Worm (Caenorhabditis elegans) whole organism, L3 larva: ENCODE measurements around the gene T01B11.1.

Source experiments
- R02D3.7 ChIP-seq: fragments of 150-350 bp; optimal IDR thresholded peaks from 2 replicates; lab custom pipeline; 2014; ENCODE audit warnings: missing biosample characterization, missing genetic modification characterization
- ZK546.5 ChIP-seq: sonication (generic microtip); optimal IDR thresholded peaks from 2 replicates; lab custom pipeline; 2017; ENCODE audit warnings: missing biosample characterization, missing genetic modification characterization
- aly-2 ChIP-seq: fragments of 150-350 bp; optimal IDR thresholded peaks from 2 replicates; lab custom pipeline; 2014; ENCODE audit warnings: missing biosample characterization, missing genetic modification characterization
- ama-1 ChIP-seq: fragments of 150-350 bp; optimal IDR thresholded peaks from 2 replicates; lab custom pipeline; 2018
- ceh-16 ChIP-seq: sonication (generic microtip); optimal IDR thresholded peaks from 2 replicates; lab custom pipeline; 2017; ENCODE audit warnings: missing biosample characterization, missing genetic modification characterization
- ceh-28 ChIP-seq: fragments of 150-350 bp; optimal IDR thresholded peaks from 2 replicates; lab custom pipeline; 2014; ENCODE audit warnings: missing biosample characterization, missing genetic modification reagents, missing genetic modification characterization
- ceh-82 ChIP-seq: fragments of 150-350 bp; optimal IDR thresholded peaks from 2 replicates; lab custom pipeline; 2014; ENCODE audit warnings: missing biosample characterization, missing genetic modification characterization
- egl-27 ChIP-seq: sonication (generic microtip); optimal IDR thresholded peaks from 4 replicates; lab custom pipeline; 2017; ENCODE audit warnings: missing biosample characterization, missing genetic modification reagents, missing genetic modification characterization
- elt-2 ChIP-seq: sonication (generic microtip); optimal IDR thresholded peaks from 2 replicates; lab custom pipeline; 2016; ENCODE audit warnings: missing genetic modification reagents, mild to moderate bottlenecking, missing genetic modification characterization, missing compliant biosample characterization
- elt-3 ChIP-seq, 3 experiments: fragments of 150-350 bp in 1 of 3; sonication (generic microtip) in 2 of 3; optimal IDR thresholded peaks; 2 replicates in 2 of 3; 4 replicates in 1 of 3; lab custom pipeline; 2014 to 2017; ENCODE audit warnings: missing biosample characterization in 3 of 3, missing genetic modification characterization in 3 of 3
- eor-1 ChIP-seq, 2 experiments: fragments of 150-350 bp; optimal IDR thresholded peaks; 2 replicates each; lab custom pipeline; 2014 to 2018; ENCODE audit warnings: missing biosample characterization in 2 of 2, missing genetic modification characterization in 2 of 2
- fkh-10 ChIP-seq: sonication (generic microtip); optimal IDR thresholded peaks from 2 replicates; lab custom pipeline; 2017; ENCODE audit warnings: missing biosample characterization, missing genetic modification reagents, missing genetic modification characterization
- fkh-2 ChIP-seq: fragments of 150-350 bp; optimal IDR thresholded peaks from 2 replicates; lab custom pipeline; 2014; ENCODE audit warnings: missing biosample characterization, missing genetic modification reagents, missing genetic modification characterization
- fos-1 ChIP-seq: fragments of 150-350 bp; optimal IDR thresholded peaks from 2 replicates; lab custom pipeline; 2014; ENCODE audit warnings: missing biosample characterization, missing genetic modification characterization
- hmg-11 ChIP-seq: sonication (generic microtip); optimal IDR thresholded peaks from 2 replicates; lab custom pipeline; 2016; ENCODE audit warnings: missing genetic modification characterization, missing compliant biosample characterization
- jun-1 ChIP-seq: fragments of 150-350 bp; optimal IDR thresholded peaks from 2 replicates; lab custom pipeline; 2014; ENCODE audit warnings: missing biosample characterization, missing genetic modification reagents, missing genetic modification characterization
- lin-15B ChIP-seq: fragments of 150-350 bp; optimal IDR thresholded peaks from 2 replicates; lab custom pipeline; 2014; ENCODE audit warnings: missing biosample characterization, missing genetic modification characterization
- lin-39 ChIP-seq: fragments of 150-350 bp; optimal IDR thresholded peaks from 2 replicates; lab custom pipeline; 2018; ENCODE audit warnings: missing biosample characterization, missing genetic modification reagents, missing genetic modification characterization
- lsy-12 ChIP-seq: sonication (generic microtip); optimal IDR thresholded peaks from 2 replicates; lab custom pipeline; 2016; ENCODE audit warnings: mild to moderate bottlenecking, missing genetic modification characterization, missing compliant biosample characterization
- mdl-1 ChIP-seq: fragments of 150-350 bp; optimal IDR thresholded peaks from 2 replicates; lab custom pipeline; 2014; ENCODE audit warnings: missing biosample characterization, missing genetic modification characterization
- mml-1 ChIP-seq: fragments of 150-350 bp; sonication (generic microtip); optimal IDR thresholded peaks from 3 replicates; lab custom pipeline; 2014; ENCODE audit warnings: missing biosample characterization, missing genetic modification characterization
- nfya-1 ChIP-seq: sonication (generic microtip); optimal IDR thresholded peaks from 2 replicates; lab custom pipeline; 2017; ENCODE audit warnings: missing genetic modification characterization, mild to moderate bottlenecking, missing compliant biosample characterization, antibody characterized with exemption, moderate library complexity; ENCODE audit not compliant: insufficient read depth
- nhr-11 ChIP-seq: fragments of 150-350 bp; optimal IDR thresholded peaks from 2 replicates; lab custom pipeline; 2014; ENCODE audit warnings: missing biosample characterization, missing genetic modification characterization
- nhr-12 ChIP-seq: fragments of 150-350 bp; optimal IDR thresholded peaks from 2 replicates; lab custom pipeline; 2014; ENCODE audit warnings: missing biosample characterization, missing genetic modification characterization
- nhr-23 ChIP-seq: fragments of 150-350 bp; optimal IDR thresholded peaks from 2 replicates; lab custom pipeline; 2014; ENCODE audit warnings: missing biosample characterization, missing genetic modification reagents, missing genetic modification characterization
- nhr-237 ChIP-seq: fragments of 150-350 bp; optimal IDR thresholded peaks from 2 replicates; lab custom pipeline; 2014; ENCODE audit warnings: missing biosample characterization, missing genetic modification characterization
- nhr-25 ChIP-seq: sonication (generic microtip); optimal IDR thresholded peaks from 2 replicates; lab custom pipeline; 2017; ENCODE audit warnings: missing biosample characterization, missing genetic modification characterization
- nhr-28 ChIP-seq: fragments of 150-350 bp; optimal IDR thresholded peaks from 2 replicates; lab custom pipeline; 2014; ENCODE audit warnings: missing biosample characterization, missing genetic modification characterization
- nhr-43 ChIP-seq: sonication (generic microtip); optimal IDR thresholded peaks from 2 replicates; lab custom pipeline; 2016; ENCODE audit warnings: mild to moderate bottlenecking, missing genetic modification characterization, missing compliant biosample characterization; ENCODE audit not compliant: poor library complexity, severe bottlenecking
- nhr-67 ChIP-seq: fragments of 150-350 bp; optimal IDR thresholded peaks from 2 replicates; lab custom pipeline; 2014; ENCODE audit warnings: missing biosample characterization, missing genetic modification characterization
- nhr-76 ChIP-seq: fragments of 150-350 bp; sonication (generic microtip); optimal IDR thresholded peaks from 5 replicates; lab custom pipeline; 2014; ENCODE audit warnings: missing biosample characterization, missing genetic modification characterization
- nhr-77 ChIP-seq: fragments of 150-350 bp; optimal IDR thresholded peaks from 2 replicates; lab custom pipeline; 2014; ENCODE audit warnings: missing biosample characterization, missing genetic modification characterization
- pha-4 ChIP-seq: fragments of 150-350 bp; optimal IDR thresholded peaks from 2 replicates; lab custom pipeline; 2014; ENCODE audit warnings: missing biosample characterization, missing genetic modification reagents, missing genetic modification characterization
- pqm-1 ChIP-seq: fragments of 150-350 bp; optimal IDR thresholded peaks from 2 replicates; lab custom pipeline; 2017; ENCODE audit warnings: missing biosample characterization, missing genetic modification characterization, inconsistent platforms
- sea-2 ChIP-seq: fragments of 150-350 bp; sonication (generic microtip); optimal IDR thresholded peaks from 4 replicates; lab custom pipeline; 2014; ENCODE audit warnings: missing biosample characterization, missing genetic modification reagents, missing genetic modification characterization
- snpc-4 ChIP-seq: fragments of 150-350 bp; optimal IDR thresholded peaks from 2 replicates; lab custom pipeline; 2014; ENCODE audit warnings: missing biosample characterization, missing genetic modification characterization
- tbx-2 ChIP-seq: sonication (generic microtip); optimal IDR thresholded peaks from 2 replicates; lab custom pipeline; 2016; ENCODE audit warnings: mild to moderate bottlenecking, missing genetic modification characterization, missing compliant biosample characterization
- unc-39 ChIP-seq: sonication (generic microtip); optimal IDR thresholded peaks from 4 replicates; lab custom pipeline; 2017; ENCODE audit warnings: missing biosample characterization, missing genetic modification characterization
- unc-62 ChIP-seq: fragments of 150-350 bp; sonication (generic microtip); optimal IDR thresholded peaks from 4 replicates; lab custom pipeline; 2014; ENCODE audit warnings: missing biosample characterization, missing genetic modification reagents, missing genetic modification characterization
- zag-1 ChIP-seq: fragments of 150-350 bp; optimal IDR thresholded peaks from 2 replicates; lab custom pipeline; 2014; ENCODE audit warnings: missing biosample characterization, missing genetic modification characterization
- ztf-11 ChIP-seq: fragments of 150-350 bp; optimal IDR thresholded peaks from 2 replicates; lab custom pipeline; 2014; ENCODE audit warnings: missing biosample characterization, missing genetic modification characterization
- ztf-4 ChIP-seq: fragments of 150-350 bp; optimal IDR thresholded peaks from 2 replicates; lab custom pipeline; 2014; ENCODE audit warnings: missing biosample characterization, missing genetic modification characterization

Gene T01B11.1

ce11 chrIV:8446904-8447303 is at the start of gene T01B11.1:
Gene T01B11.1 (plus strand): TSS chrIV:8447204.
- TF ChIP-seq nhr-77 (tag; lab: Kevin White, UChicago), result no peak
- TF ChIP-seq R02D3.7 (tag; lab: Kevin White, UChicago), result no peak
- no peak for TF ChIP-seq elt-2
- no peak for TF ChIP-seq fkh-2 (tag; lab: Kevin White, UChicago)
- TF ChIP-seq mdl-1 (tag; lab: Kevin White, UChicago), result no peak
- TF ChIP-seq snpc-4, result no peak
- no peak for TF ChIP-seq nhr-25 (tag; lab: Kevin White, UChicago)
- no peak for TF ChIP-seq ztf-11
- no peak for TF ChIP-seq fkh-10 (GFP tag; lab: Kevin White, UChicago)
- no peak for TF ChIP-seq nhr-67 (tag; lab: Kevin White, UChicago)
- TF ChIP-seq lsy-12 (tag; lab: Kevin White, UChicago), result no peak
- TF ChIP-seq ceh-28 (tag; lab: Kevin White, UChicago), result no peak
- TF ChIP-seq zag-1, result no peak
- no peak for TF ChIP-seq aly-2 (tag; lab: Kevin White, UChicago)
- TF ChIP-seq jun-1 (tag; lab: Kevin White, UChicago), result no peak
- TF ChIP-seq ztf-4 (tag; lab: Kevin White, UChicago), result no peak
- TF ChIP-seq nhr-237, result no peak
- TF ChIP-seq eor-1 (tag; optimal IDR thresholded peaks at IDR 0.05; lab: Kevin White, UChicago), result no peak

ce11 chrIV:8397814-8398213 is 49.2 kb upstream of the T01B11.1 start:
- TF ChIP-seq nhr-28 (tag; lab: Kevin White, UChicago) (no peak), jun-1 (tag; lab: Kevin White, UChicago) (no peak), lin-15B (tag; lab: Kevin White, UChicago) (no peak), fkh-2 (tag; lab: Kevin White, UChicago) (no peak), unc-39 (no peak), ceh-28 (tag; lab: Kevin White, UChicago) (no peak), nhr-76 (tag; lab: Kevin White, UChicago) (no peak), ama-1 (lab: Kevin White, UChicago) (no peak), ZK546.5 (tag; lab: Kevin White, UChicago) (no peak), nhr-12 (no peak), mdl-1 (tag; lab: Kevin White, UChicago) (no peak)

- no peak for TF ChIP-seq lin-39 (tag; lab: Kevin White, UChicago)
- no peak for TF ChIP-seq unc-39
- no peak for TF ChIP-seq ceh-82
- TF ChIP-seq aly-2 (tag; lab: Kevin White, UChicago), result no peak
- TF ChIP-seq nhr-12, result no peak
- TF ChIP-seq tbx-2 (tag; lab: Kevin White, UChicago), result no peak
Observed at ce11 chrIV:8420961-8421360, 26.0 kb upstream of the T01B11.1 start, which contains the start of gene M116.5. Gene M116.5 (minus strand): TSS chrIV:8421061.

ce11 chrIV:8426537-8426936 is 20.5 kb upstream of the T01B11.1 start, which contains the start of the genes T26A8.3 and tmem-231:
Gene T26A8.3 (minus strand): TSS chrIV:8426637.
Gene tmem-231 (plus strand): TSS chrIV:8426785.
- no peak for TF ChIP-seq unc-39
- no peak for TF ChIP-seq snpc-4
- no peak for TF ChIP-seq ZK546.5 (tag; lab: Kevin White, UChicago)
- TF ChIP-seq nhr-11, result no peak
- no peak for TF ChIP-seq nhr-23 (tag; lab: Kevin White, UChicago)
- no peak for TF ChIP-seq mml-1 (tag; lab: Kevin White, UChicago)
- no peak for TF ChIP-seq unc-62 (GFP tag; lab: Kevin White, UChicago)
- TF ChIP-seq sea-2 (GFP tag; lab: Kevin White, UChicago), result no peak
- no peak for TF ChIP-seq lsy-12 (tag; lab: Kevin White, UChicago)
- no peak for TF ChIP-seq nhr-43
- no peak for TF ChIP-seq nfya-1 (tag; lab: Kevin White, UChicago)
- no peak for TF ChIP-seq ztf-11

DNA sequence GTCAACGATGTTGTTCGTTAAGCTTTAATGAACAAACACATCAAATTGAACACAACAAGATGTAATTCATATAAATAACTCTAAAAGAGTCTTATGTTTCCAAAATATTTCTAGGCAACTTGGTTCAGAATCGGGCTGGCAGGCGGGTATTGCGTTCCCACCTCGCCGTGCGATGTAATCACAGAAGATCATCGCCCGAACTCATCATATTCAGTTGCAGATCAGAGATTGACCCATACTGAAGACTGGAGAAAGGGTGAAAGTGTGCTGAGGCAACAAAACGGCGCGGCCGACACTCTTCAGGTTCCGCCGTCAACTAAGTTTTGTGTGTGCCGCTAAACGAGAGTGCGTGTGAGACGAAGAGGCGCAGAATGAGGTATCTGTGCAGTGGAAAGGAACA is 18.5 kb upstream of the T01B11.1 start:
- TF ChIP-seq eor-1 (tag; optimal IDR thresholded peaks at IDR 0.05; lab: Kevin White, UChicago) (no peak), lsy-12 (tag; lab: Kevin White, UChicago) (peak; percentile 90), nhr-43 (peak; percentile 76), pha-4 (tag; lab: Kevin White, UChicago) (peak; percentile 67), elt-3 (tag; optimal IDR thresholded peaks at IDR 0.05; lab: Kevin White, UChicago) (peak in 1 of 3 experiments; percentile 32), nhr-23 (tag; lab: Kevin White, UChicago) (peak; percentile 60), nhr-12 (no peak), nhr-28 (tag; lab: Kevin White, UChicago) (no peak), nfya-1 (tag; lab: Kevin White, UChicago) (peak; percentile 85), R02D3.7 (tag; lab: Kevin White, UChicago) (peak; percentile 38), nhr-77 (tag; lab: Kevin White, UChicago) (peak; percentile 53), ZK546.5 (tag; lab: Kevin White, UChicago) (no peak), lin-15B (tag; lab: Kevin White, UChicago) (peak; percentile 70), zag-1 (no peak), egl-27 (tag; lab: Kevin White, UChicago) (no peak), pqm-1 (tag; lab: Kevin White, UChicago) (peak; percentile 46), ama-1 (lab: Kevin White, UChicago) (peak; percentile 97), nhr-67 (tag; lab: Kevin White, UChicago) (no peak), mml-1 (tag; lab: Kevin White, UChicago) (no peak), unc-62 (GFP tag; lab: Kevin White, UChicago) (peak; percentile 43), nhr-11 (no peak), fos-1 (tag; lab: Kevin White, UChicago) (peak; percentile 54), ceh-16 (no peak), mdl-1 (tag; lab: Kevin White, UChicago) (no peak), snpc-4 (peak; percentile 99), hmg-11 (tag; lab: Kevin White, UChicago) (peak; percentile 84), nhr-237 (no peak), ztf-11 (no peak)
